Fruit fly (Drosophila melanogaster) whole organism, embryonic: ENCODE measurements around the gene att-ORFB.

Source experiments
- Abd-B ChIP-seq: fragments of 200-800 bp; sonication (Bioruptor generic); optimal IDR thresholded peaks from 2 replicates; lab custom pipeline; 2018; ENCODE audit warnings: missing biosample characterization, mild to moderate bottlenecking, missing genetic modification characterization, moderate library complexity
- Blimp-1 ChIP-seq: fragments of 200-800 bp; sonication (Bioruptor generic); optimal IDR thresholded peaks from 3 replicates; lab custom pipeline; 2018; ENCODE audit warnings: missing biosample characterization, missing genetic modification characterization, mild to moderate bottlenecking, moderate library complexity, missing genetic modification reagents
- CG1647 ChIP-seq: fragments of 200-800 bp; sonication (Bioruptor generic); optimal IDR thresholded peaks from 3 replicates; lab custom pipeline; 2016; ENCODE audit warnings: missing biosample characterization, missing genetic modification characterization
- CG16815 ChIP-seq: fragments of 200-800 bp; sonication (Bioruptor generic); optimal IDR thresholded peaks from 3 replicates; lab custom pipeline; 2017; ENCODE audit warnings: missing biosample characterization, mild to moderate bottlenecking, missing genetic modification characterization
- CG17361 ChIP-seq: fragments of 200-800 bp; sonication (Bioruptor generic); IDR thresholded peaks from 3 replicates; pipeline ENCODE4 v1.3.6; 2022; ENCODE audit warnings: missing biosample characterization, missing genetic modification characterization
- CG18011 ChIP-seq: fragments of 200-800 bp; sonication (Bioruptor generic); optimal IDR thresholded peaks from 2 replicates; lab custom pipeline; 2017; ENCODE audit warnings: missing biosample characterization, missing genetic modification characterization, mild to moderate bottlenecking, moderate library complexity, missing genotype
- CG31224 ChIP-seq: fragments of 200-800 bp; sonication (Bioruptor generic); IDR thresholded peaks from 2 replicates; pipeline ENCODE4 v1.3.6; 2022; ENCODE audit warnings: missing biosample characterization, missing genetic modification characterization
- CG4617 ChIP-seq: fragments of 200-800 bp; sonication (Bioruptor generic); optimal IDR thresholded peaks from 3 replicates; lab custom pipeline; 2016; ENCODE audit warnings: missing biosample characterization, missing genetic modification characterization, borderline replicate concordance
- CG4707 ChIP-seq: fragments of 200-800 bp; sonication (Bioruptor generic); optimal IDR thresholded peaks from 2 replicates; lab custom pipeline; 2018; ENCODE audit warnings: missing biosample characterization, mild to moderate bottlenecking, missing genetic modification characterization, moderate library complexity
- CG4820 ChIP-seq: fragments of 200-800 bp; sonication (Bioruptor generic); optimal IDR thresholded peaks from 3 replicates; lab custom pipeline; 2016; ENCODE audit warnings: missing biosample characterization, missing genetic modification characterization
- CG5180 ChIP-seq: fragments of 200-800 bp; sonication (Bioruptor generic); optimal IDR thresholded peaks from 3 replicates; lab custom pipeline; 2017; ENCODE audit warnings: missing biosample characterization, missing genetic modification characterization, mild to moderate bottlenecking, moderate library complexity, missing genetic modification reagents
- CG6813 ChIP-seq: fragments of 200-800 bp; sonication (Bioruptor generic); optimal IDR thresholded peaks from 2 replicates; lab custom pipeline; 2017; ENCODE audit warnings: missing biosample characterization, missing genetic modification characterization, mild to moderate bottlenecking, moderate library complexity, missing genetic modification reagents
- CG8478 ChIP-seq: fragments of >200 bp; optimal IDR thresholded peaks from 2 replicates; lab custom pipeline; 2018
- CG9215 ChIP-seq: fragments of 200-800 bp; sonication (Bioruptor generic); IDR thresholded peaks from 2 replicates; pipeline ENCODE4 v1.3.6; 2022; ENCODE audit warnings: missing biosample characterization, missing genetic modification characterization
- CG9727 ChIP-seq: fragments of 200-800 bp; sonication (Bioruptor generic); optimal IDR thresholded peaks from 3 replicates; lab custom pipeline; 2017; ENCODE audit warnings: missing biosample characterization, mild to moderate bottlenecking, missing genetic modification characterization
- CoRest ChIP-seq: fragments of 200-800 bp; sonication (Bioruptor generic); optimal IDR thresholded peaks from 3 replicates; lab custom pipeline; 2018; ENCODE audit warnings: missing biosample characterization, mild to moderate bottlenecking, missing genetic modification characterization, moderate library complexity
- Hmx ChIP-seq: fragments of 200-800 bp; sonication (Bioruptor generic); optimal IDR thresholded peaks from 2 replicates; lab custom pipeline; 2016; ENCODE audit warnings: missing biosample characterization, missing genetic modification characterization
- Kr ChIP-seq: fragments of 200-800 bp; sonication (Bioruptor generic); optimal IDR thresholded peaks from 2 replicates; lab custom pipeline; 2017; ENCODE audit warnings: missing biosample characterization, mild to moderate bottlenecking, missing genetic modification characterization
- Med ChIP-seq: fragments of 200-800 bp; sonication (Bioruptor generic); peaks from one replicate; lab custom pipeline; 2016; ENCODE audit warnings: missing biosample characterization, missing genetic modification characterization, mild to moderate bottlenecking, inconsistent platforms, moderate library complexity
- Neu2 ChIP-seq: fragments of 200-800 bp; sonication (Bioruptor generic); optimal IDR thresholded peaks from 3 replicates; lab custom pipeline; 2016; ENCODE audit warnings: missing biosample characterization, missing genetic modification characterization, borderline replicate concordance
- Ptx1 ChIP-seq: fragments of 200-800 bp; sonication (Bioruptor generic); IDR thresholded peaks from 2 replicates; pipeline ENCODE4 v1.3.6; 2022; ENCODE audit warnings: missing biosample characterization, missing genetic modification characterization
- Sry-β ChIP-seq: fragments of 200-800 bp; sonication (Bioruptor generic); optimal IDR thresholded peaks from 2 replicates; lab custom pipeline; 2018; ENCODE audit warnings: missing biosample characterization, mild to moderate bottlenecking, missing genetic modification characterization, moderate library complexity
- Tbp ChIP-seq: fragments of >200 bp; optimal IDR thresholded peaks from 2 replicates; lab custom pipeline; 2018; ENCODE audit warnings: missing biosample characterization, missing genetic modification characterization
- Trl ChIP-seq, 3 experiments: fragments of >200 bp in 2 of 3; fragments of 200-800 bp in 1 of 3; sonication (Bioruptor generic) in 1 of 3; optimal IDR thresholded peaks; 2 replicates in 1 of 3; 3 replicates in 2 of 3; lab custom pipeline; 2016 to 2017; ENCODE audit warnings: missing biosample characterization in 1 of 3, missing genetic modification characterization in 1 of 3
- Vsx1 ChIP-seq: fragments of 200-800 bp; sonication (Bioruptor generic); optimal IDR thresholded peaks from 2 replicates; lab custom pipeline; 2017; ENCODE audit warnings: missing biosample characterization, mild to moderate bottlenecking, missing genetic modification characterization, missing genetic modification reagents
- Xrp1 ChIP-seq: fragments of 200-800 bp; sonication (Bioruptor generic); IDR thresholded peaks from 2 replicates; pipeline ENCODE4 v1.3.6; 2022; ENCODE audit warnings: missing biosample characterization, missing genetic modification characterization
- bowl ChIP-seq: fragments of 200-800 bp; sonication (Bioruptor generic); IDR thresholded peaks from 2 replicates; pipeline ENCODE4 v1.3.6; 2022; ENCODE audit warnings: missing biosample characterization, missing genetic modification characterization
- crol ChIP-seq: fragments of 200-800 bp; sonication (Bioruptor generic); IDR thresholded peaks from 2 replicates; pipeline ENCODE4 v1.3.6; 2022; ENCODE audit warnings: missing biosample characterization, missing genetic modification characterization
- da ChIP-seq: fragments of 200-800 bp; sonication (Bioruptor generic); optimal IDR thresholded peaks from 2 replicates; lab custom pipeline; 2016; ENCODE audit warnings: missing biosample characterization, missing genetic modification characterization
- dimm ChIP-seq: fragments of 200-800 bp; sonication (Bioruptor generic); IDR thresholded peaks from 2 replicates; pipeline ENCODE4 v1.3.6; 2022; ENCODE audit warnings: missing biosample characterization, missing genetic modification characterization
- ems ChIP-seq: fragments of 200-800 bp; sonication (Bioruptor generic); optimal IDR thresholded peaks from 3 replicates; lab custom pipeline; 2016; ENCODE audit warnings: missing biosample characterization, missing genetic modification characterization
- fd64A ChIP-seq: fragments of 200-800 bp; sonication (Bioruptor generic); optimal IDR thresholded peaks from 3 replicates; lab custom pipeline; 2018; ENCODE audit warnings: missing biosample characterization, mild to moderate bottlenecking, missing genetic modification characterization
- fru ChIP-seq: fragments of >200 bp; optimal IDR thresholded peaks from 2 replicates; lab custom pipeline; 2017
- gfzf ChIP-seq: fragments of 200-800 bp; sonication (Bioruptor generic); optimal IDR thresholded peaks from 2 replicates; lab custom pipeline; 2016; ENCODE audit warnings: missing biosample characterization, mild to moderate bottlenecking, missing genetic modification characterization, moderate library complexity
- gsb ChIP-seq: fragments of 200-800 bp; sonication (Bioruptor generic); IDR thresholded peaks from 2 replicates; pipeline ENCODE4 v1.3.6; 2022; ENCODE audit warnings: missing biosample characterization, missing genetic modification characterization
- ind ChIP-seq: fragments of 200-800 bp; sonication (Bioruptor generic); optimal IDR thresholded peaks from 3 replicates; lab custom pipeline; 2016; ENCODE audit warnings: missing biosample characterization, missing genetic modification characterization
- kay ChIP-seq: fragments of 200-800 bp; sonication (Bioruptor generic); optimal IDR thresholded peaks from 2 replicates; lab custom pipeline; 2016; ENCODE audit warnings: missing biosample characterization, missing genetic modification characterization
- ken ChIP-seq: fragments of 200-800 bp; sonication (Bioruptor generic); IDR thresholded peaks from 3 replicates; pipeline ENCODE4 v1.3.6; 2022; ENCODE audit warnings: missing biosample characterization, missing genetic modification characterization
- mam ChIP-seq: fragments of 200-800 bp; sonication (Bioruptor generic); optimal IDR thresholded peaks from 3 replicates; lab custom pipeline; 2016; ENCODE audit warnings: missing biosample characterization, missing genetic modification characterization
- nom ChIP-seq: fragments of 200-800 bp; sonication (Bioruptor generic); optimal IDR thresholded peaks from 2 replicates; lab custom pipeline; 2017; ENCODE audit warnings: missing biosample characterization, missing genetic modification characterization, mild to moderate bottlenecking, moderate library complexity, missing genetic modification reagents
- otp ChIP-seq: fragments of 200-800 bp; sonication (Bioruptor generic); IDR thresholded peaks from 3 replicates; pipeline ENCODE4, ENCODE4 v1.3.6; 2022; ENCODE audit warnings: missing biosample characterization, missing genetic modification characterization
- pfk ChIP-seq: fragments of 200-800 bp; sonication (Bioruptor generic); optimal IDR thresholded peaks from 2 replicates; lab custom pipeline; 2018; ENCODE audit warnings: missing biosample characterization, mild to moderate bottlenecking, missing genetic modification characterization, moderate library complexity
- pho ChIP-seq: fragments of 200-800 bp; sonication (Bioruptor generic); optimal IDR thresholded peaks from 2 replicates; lab custom pipeline; 2016; ENCODE audit warnings: missing biosample characterization, missing genetic modification characterization
- phol ChIP-seq: fragments of 200-800 bp; sonication (Bioruptor generic); optimal IDR thresholded peaks from 3 replicates; lab custom pipeline; 2018; ENCODE audit warnings: missing biosample characterization, mild to moderate bottlenecking, missing genetic modification characterization, moderate library complexity
- pzg ChIP-seq: fragments of 200-800 bp; sonication (Bioruptor generic); optimal IDR thresholded peaks from 3 replicates; lab custom pipeline; 2018; ENCODE audit warnings: missing biosample characterization, mild to moderate bottlenecking, missing genetic modification characterization, moderate library complexity
- sob ChIP-seq: fragments of 200-800 bp; sonication (Bioruptor generic); IDR thresholded peaks from 2 replicates; pipeline ENCODE4 v1.3.6; 2022; ENCODE audit warnings: missing biosample characterization, missing genetic modification characterization
- sqz ChIP-seq: fragments of 200-800 bp; sonication (Bioruptor generic); optimal IDR thresholded peaks from 3 replicates; lab custom pipeline; 2018; ENCODE audit warnings: missing biosample characterization, mild to moderate bottlenecking, missing genetic modification characterization
- sug ChIP-seq: fragments of 200-800 bp; optimal IDR thresholded peaks from 2 replicates; lab custom pipeline; 2019; ENCODE audit warnings: missing biosample characterization, mild to moderate bottlenecking, missing genetic modification characterization, moderate library complexity
- tgo ChIP-seq: fragments of 200-800 bp; sonication (Bioruptor generic); IDR thresholded peaks from 3 replicates; pipeline ENCODE4 v1.3.6; 2022; ENCODE audit warnings: missing biosample characterization, missing genetic modification characterization
- toy ChIP-seq: fragments of 200-800 bp; sonication (Bioruptor generic); IDR thresholded peaks from 2 replicates; pipeline ENCODE4 v1.3.6; 2022; ENCODE audit warnings: missing biosample characterization, missing genetic modification characterization
- twi ChIP-seq: fragments of 200-800 bp; optimal IDR thresholded peaks from 2 replicates; lab custom pipeline; 2019; ENCODE audit warnings: missing biosample characterization, mild to moderate bottlenecking, missing genetic modification characterization, moderate library complexity
- vnd ChIP-seq: fragments of 200-800 bp; sonication (Bioruptor generic); IDR thresholded peaks from 3 replicates; pipeline ENCODE4 v1.3.6; 2022; ENCODE audit warnings: missing biosample characterization, missing genetic modification characterization; ENCODE audit not compliant: partially characterized antibody

Gene att-ORFB

dm6 chr3R:20588480-20588785 is 34.2 kb upstream of the att-ORFB start, which contains the start of gene Srp72 (continued):
- no peak for TF ChIP-seq ems (GFP tag; lab: Kevin White, UChicago)
- TF ChIP-seq CG18011 = peak; percentile 25
- TF ChIP-seq gsb (GFP tag; lab: Robert Waterston, UW) = no peak
- peak; percentile 40 for TF ChIP-seq sug
- no peak for TF ChIP-seq vnd (GFP tag; lab: Robert Waterston, UW)
- TF ChIP-seq CG9215 (GFP tag; lab: Robert Waterston, UW) = peak; percentile 43; the same call in 1 of the 2 replicates
- TF ChIP-seq ken (GFP tag; lab: Robert Waterston, UW) = peak; percentile 62
- no peak for TF ChIP-seq CG17361
- TF ChIP-seq CG6813 (GFP tag; lab: Kevin White, UChicago) = no peak
- peak; percentile 69 for TF ChIP-seq ind
- TF ChIP-seq da = no peak
- peak; percentile 28 for TF ChIP-seq twi (tag; lab: Kevin White, UChicago)
- TF ChIP-seq CoRest = peak; percentile 42
- no peak for TF ChIP-seq crol (GFP tag; lab: Robert Waterston, UW)
- no peak for TF ChIP-seq CG16815
- TF ChIP-seq Tbp = no peak
- peak; percentile 56 for TF ChIP-seq gfzf (GFP tag; lab: Kevin White, UChicago)
- TF ChIP-seq CG4617 (GFP tag; lab: Kevin White, UChicago) = peak; percentile 11
- TF ChIP-seq pho (GFP tag; lab: Kevin White, UChicago) = no peak
- TF ChIP-seq pzg (GFP tag; lab: Kevin White, UChicago) = peak; percentile 35
- TF ChIP-seq Abd-B (GFP tag; lab: Kevin White, UChicago) = no peak
- no peak for TF ChIP-seq Hmx (GFP tag; lab: Kevin White, UChicago)
- peak; percentile 41; the same call in 1 of the 2 replicates for TF ChIP-seq Xrp1 (GFP tag; lab: Robert Waterston, UW)
- TF ChIP-seq Kr = no peak
- TF ChIP-seq nom = no peak
- peak; percentile 17 for TF ChIP-seq CG1647 (GFP tag; lab: Kevin White, UChicago)
- no peak for TF ChIP-seq Trl (optimal IDR thresholded peaks at IDR 0.05; lab: Kevin White, UChicago)
- TF ChIP-seq Trl (GFP tag; optimal IDR thresholded peaks at IDR 0.05; lab: Kevin White, UChicago) = peak; percentile 0
- TF ChIP-seq otp (GFP tag; lab: Robert Waterston, UW) = no peak; the same call in 2 of the 3 replicates
- TF ChIP-seq fd64A (GFP tag; lab: Kevin White, UChicago) = no peak
- TF ChIP-seq bowl (GFP tag; lab: Robert Waterston, UW) = no peak
- TF ChIP-seq Med (GFP tag; lab: Kevin White, UChicago) = peak; percentile 86
- no peak for TF ChIP-seq Vsx1 (GFP tag; lab: Kevin White, UChicago)
- TF ChIP-seq CG4820 (GFP tag; lab: Kevin White, UChicago) = peak; percentile 17
- peak; percentile 85 for TF ChIP-seq phol (tag; lab: Kevin White, UChicago)
- no peak for TF ChIP-seq pfk (GFP tag; lab: Kevin White, UChicago)
- TF ChIP-seq CG8478 (lab: Kevin White, UChicago) = no peak
- no peak for TF ChIP-seq sqz
- peak; percentile 66 for TF ChIP-seq CG9727 (GFP tag; lab: Kevin White, UChicago)
- no peak for TF ChIP-seq toy (GFP tag; lab: Robert Waterston, UW)
- 0 out of 2 replicates have a peak, but pooled peaks have one; percentile 12 for TF ChIP-seq sob (GFP tag; lab: Robert Waterston, UW)
- peak; percentile 27; the same call in 1 of the 3 replicates for TF ChIP-seq tgo (GFP tag; lab: Robert Waterston, UW)
- TF ChIP-seq Neu2 = no peak
- no peak for TF ChIP-seq Sry-β (GFP tag; lab: Kevin White, UChicago)
- peak; percentile 10 for TF ChIP-seq kay (GFP tag; lab: Kevin White, UChicago)
- TF ChIP-seq mam (GFP tag; lab: Kevin White, UChicago) = no peak
- TF ChIP-seq Ptx1 (GFP tag; lab: Robert Waterston, UW) = peak; percentile 42; the same call in 1 of the 2 replicates
- peak; percentile 56 for TF ChIP-seq Blimp-1 (GFP tag; lab: Kevin White, UChicago)
- no peak for TF ChIP-seq CG5180 (GFP tag; lab: Kevin White, UChicago)
- no peak for TF ChIP-seq CG31224
- TF ChIP-seq dimm (GFP tag; lab: Robert Waterston, UW) = no peak
- no peak for TF ChIP-seq fru (lab: Kevin White, UChicago)
- no peak for TF ChIP-seq CG4707 (GFP tag; lab: Kevin White, UChicago)
